Worm (Caenorhabditis elegans) whole organism, late embryonic: Measurements from ENCODE around the gene ZC190.4.

Experiments used
- K09A11.1 ChIP-seq: sonication (generic microtip); optimal IDR thresholded peaks from 2 replicates; lab custom pipeline; 2017; ENCODE audit warnings: antibody characterized with exemption, mild to moderate bottlenecking, missing genetic modification characterization, missing compliant biosample characterization; ENCODE audit not compliant: insufficient read depth
- Y22D7AL.16 ChIP-seq: sonication (generic microtip); optimal IDR thresholded peaks from 2 replicates; lab custom pipeline; 2016; ENCODE audit warnings: missing genetic modification characterization, missing compliant biosample characterization
- ceh-19 ChIP-seq: fragments of 200-800 bp; sonication (Bioruptor generic); optimal IDR thresholded peaks from 2 replicates; lab custom pipeline; 2018; ENCODE audit warnings: mild to moderate bottlenecking, missing genetic modification characterization, missing compliant biosample characterization
- ceh-31 ChIP-seq: sonication (generic microtip); optimal IDR thresholded peaks from 2 replicates; lab custom pipeline; 2016; ENCODE audit warnings: missing genetic modification characterization, missing compliant biosample characterization
- fkh-10 ChIP-seq: fragments of 150-350 bp; optimal IDR thresholded peaks from 2 replicates; lab custom pipeline; 2014; ENCODE audit warnings: missing biosample characterization, missing genetic modification reagents, missing genetic modification characterization
- hlh-15 ChIP-seq: sonication (generic microtip); optimal IDR thresholded peaks from 2 replicates; lab custom pipeline; 2016; ENCODE audit warnings: missing genetic modification characterization, missing compliant biosample characterization
- hlh-30 ChIP-seq: sonication (generic microtip); optimal IDR thresholded peaks from 2 replicates; lab custom pipeline; 2017; ENCODE audit warnings: antibody characterized with exemption, missing genetic modification characterization, missing compliant biosample characterization; ENCODE audit not compliant: insufficient read depth
- hlh-6 ChIP-seq: sonication (generic microtip); optimal IDR thresholded peaks from 2 replicates; lab custom pipeline; 2016; ENCODE audit warnings: missing genotype, missing genetic modification characterization, missing compliant biosample characterization
- nhr-11 ChIP-seq: fragments of 150-350 bp; optimal IDR thresholded peaks from 2 replicates; lab custom pipeline; 2014; ENCODE audit warnings: missing biosample characterization, missing genetic modification characterization
- pax-1 ChIP-seq: fragments of 150-350 bp; optimal IDR thresholded peaks from 2 replicates; lab custom pipeline; 2014; ENCODE audit warnings: missing biosample characterization, missing genetic modification characterization
- pha-4 ChIP-seq: fragments of 150-350 bp; optimal IDR thresholded peaks from 2 replicates; lab custom pipeline; 2018; ENCODE audit warnings: missing biosample characterization, missing genetic modification reagents, missing genetic modification characterization
- ref-2 ChIP-seq: sonication (generic microtip); optimal IDR thresholded peaks from 2 replicates; lab custom pipeline; 2016; ENCODE audit warnings: missing genetic modification characterization, missing compliant biosample characterization
- syd-9 ChIP-seq: sonication (generic microtip); optimal IDR thresholded peaks from 2 replicates; lab custom pipeline; 2016; ENCODE audit warnings: mild to moderate bottlenecking, missing genetic modification characterization, moderate library complexity, missing compliant biosample characterization
- tbx-2 ChIP-seq: sonication (generic microtip); optimal IDR thresholded peaks from 2 replicates; lab custom pipeline; 2016; ENCODE audit warnings: missing genetic modification characterization, missing compliant biosample characterization

- TF ChIP-seq ceh-31 (tag; lab: Kevin White, UChicago) (no peak), pha-4 (tag; lab: Kevin White, UChicago) (no peak), K09A11.1 (tag; lab: Kevin White, UChicago) (no peak), pax-1 (no peak), tbx-2 (no peak), nhr-11 (tag; lab: Kevin White, UChicago) (no peak), hlh-6 (tag; lab: Kevin White, UChicago) (no peak), fkh-10 (GFP tag; lab: Kevin White, UChicago) (no peak), ceh-19 (GFP tag; lab: Kevin White, UChicago) (no peak), hlh-30 (tag; lab: Kevin White, UChicago) (no peak), hlh-15 (tag; lab: Kevin White, UChicago) (no peak), ref-2 (tag; lab: Kevin White, UChicago) (no peak), Y22D7AL.16 (no peak), syd-9 (tag; lab: Kevin White, UChicago) (no peak)
These were observed 14.7 kb upstream of the ZC190.4 start for ce11 chrV:8651007-8651711.
